Worm (Caenorhabditis elegans) whole organism, early embryonic: ENCODE results near the gene C04E6.13.
A peak's percentile ranks its signal among the peaks of the same experiment; 100 is the strongest.

Experiments used
- B0310.2 ChIP-seq: sonication (generic microtip); optimal IDR thresholded peaks from 2 replicates; lab custom pipeline; 2016; ENCODE audit warnings: mild to moderate bottlenecking, missing genetic modification characterization, missing compliant biosample characterization
- F13C5.2 ChIP-seq: sonication (generic microtip); optimal IDR thresholded peaks from 2 replicates; lab custom pipeline; 2017; ENCODE audit warnings: mild to moderate bottlenecking, missing genetic modification characterization, inconsistent platforms, missing compliant biosample characterization
- ama-1 ChIP-seq: fragments of 150-350 bp; optimal IDR thresholded peaks from 2 replicates; lab custom pipeline; 2014
- tbx-37 ChIP-seq: fragments of 200-800 bp; sonication (Bioruptor generic); conservative IDR thresholded peaks from 2 replicates; pipeline ENCODE4 v1.3.6; 2022; ENCODE audit warnings: missing genetic modification reagents, missing genetic modification characterization, missing compliant biosample characterization

- TF ChIP-seq tbx-37 (GFP tag; lab: Robert Waterston, UW) (peak; percentile 88), B0310.2 (tag; lab: Kevin White, UChicago) (no peak), F13C5.2 (tag; lab: Kevin White, UChicago) (no peak), ama-1 (no peak)
Measured at ce11 chrV:5917707-5918106, 5.2 kb downstream of the C04E6.13 start, which contains the start of gene lrpr-1.
